Fruit fly (Drosophila melanogaster): Measurements from ENCODE around the gene CG31041.

- TF ChIP-seq CG32121 (GFP tag; IDR thresholded peaks at IDR 0.05) (no peak), gl (tag; optimal IDR thresholded peaks at IDR 0.05) (no peak), CG13204 (GFP tag; optimal IDR thresholded peaks at IDR 0.05) (no peak), EcR (GFP tag; optimal IDR thresholded peaks at IDR 0.05) (no peak), Ets98B (GFP tag; IDR thresholded peaks at IDR 0.05) (no peak), fd96Ca (GFP tag; IDR thresholded peaks at IDR 0.05) (no peak), CG15710 (tag; optimal IDR thresholded peaks at IDR 0.05) (no peak), D1 (tag; optimal IDR thresholded peaks at IDR 0.05) (no peak), CG34367 (tag; optimal IDR thresholded peaks at IDR 0.05) (no peak), CG12605 (GFP tag; IDR thresholded peaks at IDR 0.05) (no peak), CG8301 (tag; optimal IDR thresholded peaks at IDR 0.05) (no peak)
Measured at dm6 chr3R:29552830-29553583, 37.7 kb downstream of the CG31041 start.
